Worm (Caenorhabditis elegans) whole organism, midembryonic: ENCODE measurements around the gene W02B3.4.

ENCODE experiments used
- T22C8.4 ChIP-seq: fragments of 200-800 bp; sonication (Bioruptor generic); IDR thresholded peaks from 2 replicates; pipeline ENCODE4 v1.3.6; 2022; ENCODE audit warnings: missing genetic modification characterization, missing compliant biosample characterization
- cog-1 ChIP-seq: sonication (generic microtip); optimal IDR thresholded peaks from 2 replicates; lab custom pipeline; 2016; ENCODE audit warnings: missing genetic modification characterization, missing compliant biosample characterization
- flt-1 ChIP-seq: fragments of 200-800 bp; sonication (Bioruptor generic); IDR thresholded peaks from 2 replicates; pipeline ENCODE4 v1.3.6; 2022; ENCODE audit warnings: missing genetic modification characterization, missing compliant biosample characterization
- klf-2 ChIP-seq: fragments of 200-800 bp; sonication (Bioruptor generic); conservative IDR thresholded peaks from 2 replicates; pipeline ENCODE4 v1.3.6; 2022; ENCODE audit warnings: missing genetic modification reagents, missing genetic modification characterization, missing compliant biosample characterization
- med-1 ChIP-seq: sonication (generic microtip); optimal IDR thresholded peaks from 2 replicates; lab custom pipeline; 2017; ENCODE audit warnings: missing genetic modification characterization, mild to moderate bottlenecking, missing compliant biosample characterization, antibody characterized with exemption, missing genetic modification reagents; ENCODE audit not compliant: insufficient read depth
- ref-1 ChIP-seq: fragments of 200-800 bp; sonication (Bioruptor generic); conservative IDR thresholded peaks from 2 replicates; pipeline ENCODE4 v1.3.6; 2022; ENCODE audit warnings: missing genetic modification reagents, missing genetic modification characterization, missing compliant biosample characterization
- tab-1 ChIP-seq: fragments of 200-800 bp; sonication (Bioruptor generic); IDR thresholded peaks from 2 replicates; pipeline ENCODE4 v1.3.6; 2022; ENCODE audit warnings: missing genetic modification characterization, missing compliant biosample characterization
- ztf-23 ChIP-seq: fragments of 200-800 bp; sonication (Bioruptor generic); IDR thresholded peaks from 2 replicates; pipeline ENCODE4 v1.3.6; 2022; ENCODE audit warnings: missing genetic modification reagents, missing genetic modification characterization, missing compliant biosample characterization
- ztf-29 ChIP-seq: fragments of 200-800 bp; sonication (Bioruptor generic); IDR thresholded peaks from 2 replicates; pipeline ENCODE4 v1.3.6; 2022; ENCODE audit warnings: missing genetic modification reagents, missing genetic modification characterization, missing compliant biosample characterization

Gene W02B3.4

ce11 chrIII:649935-650334, 33.3 kb downstream of the W02B3.4 start:
- no peak for TF ChIP-seq ztf-23 (GFP tag; lab: Robert Waterston, UW)
- TF ChIP-seq T22C8.4: no peak
- TF ChIP-seq ref-1 (GFP tag; lab: Robert Waterston, UW): no peak
- no peak for TF ChIP-seq flt-1
- TF ChIP-seq klf-2 (GFP tag; lab: Robert Waterston, UW): no peak
- no peak for TF ChIP-seq tab-1 (GFP tag; lab: Robert Waterston, UW)
- TF ChIP-seq cog-1 (tag; lab: Kevin White, UChicago): no peak
- no peak for TF ChIP-seq ztf-29 (GFP tag; lab: Robert Waterston, UW)
- TF ChIP-seq med-1 (GFP tag; lab: Kevin White, UChicago): no peak

ce11 chrIII:647248-647647, 36.0 kb downstream of the W02B3.4 start:
- TF ChIP-seq klf-2 (GFP tag; lab: Robert Waterston, UW) (no peak), flt-1 (no peak), med-1 (GFP tag; lab: Kevin White, UChicago) (no peak), T22C8.4 (no peak)

DNA sequence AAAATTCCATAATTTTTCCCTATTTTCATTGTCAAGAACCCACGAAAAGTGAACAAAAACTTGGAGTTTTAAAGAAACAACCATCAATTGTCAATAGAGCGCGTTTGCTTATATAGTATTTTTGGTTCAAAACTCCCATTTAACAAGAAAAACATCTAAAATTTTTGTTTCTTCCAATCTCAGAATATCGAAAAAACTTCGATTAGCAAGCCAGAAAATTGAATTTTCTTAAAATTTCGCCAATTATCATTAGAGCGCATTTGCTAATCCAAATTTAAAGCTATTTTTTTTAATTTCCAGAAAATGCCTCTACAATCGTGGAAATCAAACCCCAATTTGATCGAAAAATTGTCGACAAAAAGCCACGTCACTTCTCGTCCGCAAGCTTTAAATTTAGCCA, 36.8 kb downstream of the W02B3.4 start, which contains the start of gene orai-1:
Gene orai-1 (plus strand): TSS at position 301 of the 400 bp plus-strand sequence.
- TF ChIP-seq T22C8.4 (no peak), ztf-29 (GFP tag; lab: Robert Waterston, UW) (no peak), klf-2 (GFP tag; lab: Robert Waterston, UW) (no peak), ref-1 (GFP tag; lab: Robert Waterston, UW) (no peak), cog-1 (tag; lab: Kevin White, UChicago) (no peak), tab-1 (GFP tag; lab: Robert Waterston, UW) (no peak), flt-1 (no peak), med-1 (GFP tag; lab: Kevin White, UChicago) (no peak), ztf-23 (GFP tag; lab: Robert Waterston, UW) (no peak)

DNA sequence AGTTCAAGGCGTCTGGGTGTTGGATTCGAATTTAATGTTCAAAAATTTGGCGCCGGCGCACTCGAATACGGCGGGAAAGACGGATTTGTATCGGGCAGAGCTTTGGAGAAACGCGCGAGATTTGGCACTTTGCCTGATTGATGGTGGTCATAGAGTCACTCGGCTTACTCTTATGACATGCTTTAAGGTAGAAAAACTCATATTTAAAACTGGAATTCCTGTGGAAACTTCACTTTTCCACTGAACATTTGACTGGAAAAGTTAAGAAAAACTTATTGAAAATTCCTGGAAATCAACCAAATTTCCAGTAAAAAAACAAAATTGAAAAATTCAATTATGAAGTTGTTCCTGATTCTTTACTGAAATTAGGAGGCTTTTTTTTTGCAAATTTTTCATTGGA, 38.6 kb downstream of the W02B3.4 start:
- TF ChIP-seq flt-1: no peak
- TF ChIP-seq T22C8.4: no peak
- TF ChIP-seq ref-1 (GFP tag; lab: Robert Waterston, UW): no peak
- TF ChIP-seq med-1 (GFP tag; lab: Kevin White, UChicago): no peak
- no peak for TF ChIP-seq tab-1 (GFP tag; lab: Robert Waterston, UW)
- no peak for TF ChIP-seq ztf-29 (GFP tag; lab: Robert Waterston, UW)
- TF ChIP-seq ztf-23 (GFP tag; lab: Robert Waterston, UW): no peak
- TF ChIP-seq cog-1 (tag; lab: Kevin White, UChicago): no peak
- no peak for TF ChIP-seq klf-2 (GFP tag; lab: Robert Waterston, UW)

ce11 chrIII:641759-642158, 41.5 kb downstream of the W02B3.4 start, which contains the start of gene W06E11.1:
TSS of gene W06E11.1 (plus strand) at chrIII:642059.
- TF ChIP-seq flt-1: no peak

DNA sequence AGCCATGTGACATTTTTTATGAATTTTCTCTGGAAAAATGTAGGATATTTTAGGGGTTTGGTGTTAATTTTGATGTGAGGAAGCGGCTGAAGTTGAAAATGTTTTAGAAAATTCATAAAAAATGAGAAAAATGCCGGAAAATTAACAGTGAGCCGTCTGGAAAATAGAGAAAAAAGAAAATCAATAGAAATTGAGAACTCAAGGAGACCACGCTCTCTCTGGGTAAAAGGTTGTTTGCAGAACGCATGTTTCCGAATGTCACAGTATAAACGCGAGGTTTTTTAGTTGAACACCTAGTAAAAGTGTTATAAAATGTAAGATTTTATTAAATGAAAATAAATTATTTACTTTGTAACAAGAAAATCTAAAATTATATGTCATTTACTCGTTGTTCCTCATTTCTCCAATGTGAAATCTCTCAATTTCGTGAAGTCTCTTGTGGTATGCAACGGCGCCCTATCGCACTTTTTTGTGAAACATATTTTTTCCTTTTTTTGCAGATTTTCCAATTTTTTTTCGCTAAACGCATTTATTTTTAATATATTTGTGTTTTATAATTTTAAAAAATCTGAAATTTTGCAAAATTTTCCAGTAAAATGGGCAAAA, 42.9 kb downstream of the W02B3.4 start, which contains the start of the genes tag-266 and tag-267:
Gene tag-266 (minus strand): TSS at position 29 of the 606 bp plus-strand sequence.
Gene tag-267 (plus strand): TSS at position 593 of the 606 bp plus-strand sequence.
- TF ChIP-seq T22C8.4: peak; percentile 57; the same call in 1 of the 2 replicates
- peak; percentile 81; the same call in 1 of the 2 replicates for TF ChIP-seq flt-1
- TF ChIP-seq klf-2 (GFP tag; lab: Robert Waterston, UW): peak; percentile 74
- no peak for TF ChIP-seq med-1 (GFP tag; lab: Kevin White, UChicago)
- no peak for TF ChIP-seq tab-1 (GFP tag; lab: Robert Waterston, UW)
- TF ChIP-seq ztf-29 (GFP tag; lab: Robert Waterston, UW): no peak
- TF ChIP-seq ref-1 (GFP tag; lab: Robert Waterston, UW): no peak
- peak; percentile 94 for TF ChIP-seq cog-1 (tag; lab: Kevin White, UChicago)
- TF ChIP-seq ztf-23 (GFP tag; lab: Robert Waterston, UW): peak; percentile 81

DNA sequence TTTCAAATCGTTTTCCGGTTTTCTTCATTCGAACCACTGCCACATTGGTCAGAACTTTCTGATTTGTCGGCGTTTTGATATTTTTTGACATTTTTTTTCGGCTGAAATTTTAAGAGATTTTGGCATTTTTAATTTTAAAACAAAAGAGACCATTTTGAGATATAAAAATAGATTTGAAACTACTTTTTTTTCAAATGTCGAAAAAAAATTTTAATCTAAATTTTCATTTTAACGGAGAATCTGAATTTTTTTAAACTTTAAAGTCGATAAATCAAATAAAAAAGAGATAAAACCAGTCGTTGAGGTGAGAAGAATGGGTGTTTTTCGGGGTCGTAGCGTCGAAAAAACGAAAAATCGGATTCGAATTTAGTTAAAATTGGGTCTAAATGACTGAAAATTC, 44.9 kb downstream of the W02B3.4 start, which contains the start of gene sbds-1:
Gene sbds-1 (minus strand): TSS at position 101 of the 400 bp plus-strand sequence.
- TF ChIP-seq flt-1: no peak

DNA sequence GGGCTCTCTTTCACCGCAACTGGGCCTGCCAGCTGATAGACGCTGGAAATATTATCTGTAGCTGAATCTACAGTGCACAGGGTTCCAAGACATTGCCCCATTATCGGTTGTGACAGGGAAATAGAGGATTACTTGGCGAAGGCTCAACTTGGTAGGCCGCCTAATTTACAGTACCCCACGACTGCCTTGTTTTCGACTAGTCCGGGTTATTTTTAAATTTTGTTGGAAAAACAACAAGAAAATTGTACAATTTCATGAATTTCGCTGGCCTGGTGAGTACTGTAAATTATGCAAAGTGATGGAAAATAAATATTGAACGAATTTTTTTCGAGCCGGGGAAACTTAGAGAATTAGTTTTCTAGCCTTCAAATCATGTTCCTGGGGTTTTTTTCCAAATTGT, 47.2 kb downstream of the W02B3.4 start, which contains the start of gene T19C3.7:
Gene T19C3.7 (minus strand): TSS at position 101 of the 400 bp plus-strand sequence.
- TF ChIP-seq T22C8.4: no peak
- no peak for TF ChIP-seq tab-1 (GFP tag; lab: Robert Waterston, UW)
- no peak for TF ChIP-seq cog-1 (tag; lab: Kevin White, UChicago)
- TF ChIP-seq ref-1 (GFP tag; lab: Robert Waterston, UW): no peak
- TF ChIP-seq ztf-29 (GFP tag; lab: Robert Waterston, UW): no peak
- TF ChIP-seq klf-2 (GFP tag; lab: Robert Waterston, UW): no peak
- no peak for TF ChIP-seq flt-1
- no peak for TF ChIP-seq ztf-23 (GFP tag; lab: Robert Waterston, UW)
- no peak for TF ChIP-seq med-1 (GFP tag; lab: Kevin White, UChicago)

DNA sequence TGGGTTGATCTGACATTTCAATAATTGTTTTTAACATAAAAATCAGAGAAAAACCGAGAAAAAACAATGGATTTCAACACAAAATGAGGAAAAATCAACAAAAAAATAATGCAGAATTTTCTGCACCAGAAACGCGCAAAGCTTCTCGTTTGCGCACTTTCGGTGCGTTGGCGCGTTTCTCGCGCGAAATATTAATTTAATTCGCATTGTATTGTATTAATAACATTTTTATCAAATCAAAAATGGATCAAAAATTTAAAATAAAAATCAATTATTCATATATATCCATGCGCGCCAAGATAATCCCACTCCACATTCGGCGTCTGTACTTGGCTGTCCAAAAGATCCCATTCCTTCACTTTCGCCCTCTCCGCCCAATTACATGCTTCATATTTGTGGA, 48.6 kb downstream of the W02B3.4 start, which contains the start of gene fem-2:
Gene fem-2 (minus strand): TSS at position 9 of the 400 bp plus-strand sequence.
- no peak for TF ChIP-seq flt-1
- TF ChIP-seq cog-1 (tag; lab: Kevin White, UChicago): no peak
- TF ChIP-seq ref-1 (GFP tag; lab: Robert Waterston, UW): no peak
- TF ChIP-seq ztf-23 (GFP tag; lab: Robert Waterston, UW): no peak
- TF ChIP-seq med-1 (GFP tag; lab: Kevin White, UChicago): no peak
- TF ChIP-seq ztf-29 (GFP tag; lab: Robert Waterston, UW): no peak
- no peak for TF ChIP-seq T22C8.4
- TF ChIP-seq klf-2 (GFP tag; lab: Robert Waterston, UW): no peak
- TF ChIP-seq tab-1 (GFP tag; lab: Robert Waterston, UW): no peak

ce11 chrIII:631421-631820, 51.8 kb downstream of the W02B3.4 start, which contains the start of gene T19C3.6:
TSS of gene T19C3.6 (minus strand) at chrIII:631521.
- TF ChIP-seq cog-1 (tag; lab: Kevin White, UChicago) (no peak), tab-1 (GFP tag; lab: Robert Waterston, UW) (no peak), flt-1 (no peak), med-1 (GFP tag; lab: Kevin White, UChicago) (no peak), ztf-29 (GFP tag; lab: Robert Waterston, UW) (no peak), ztf-23 (GFP tag; lab: Robert Waterston, UW) (no peak), klf-2 (GFP tag; lab: Robert Waterston, UW) (no peak), T22C8.4 (no peak), ref-1 (GFP tag; lab: Robert Waterston, UW) (no peak)
